Worm (Caenorhabditis elegans): ENCODE data around the gene tbx-32.

- TF ChIP-seq irx-1 (tag; optimal IDR thresholded peaks at IDR 0.05) (no peak), lir-3 (tag; optimal IDR thresholded peaks at IDR 0.05; ENCODE audit: poor library complexity) (no peak), nhr-47 (tag; optimal IDR thresholded peaks at IDR 0.05) (no peak), ama-1 (optimal IDR thresholded peaks at IDR 0.05) (no peak), lin-15B (tag; optimal IDR thresholded peaks at IDR 0.05) (no peak), unc-62 (GFP tag; optimal IDR thresholded peaks at IDR 0.05) (no peak), sup-37 (GFP tag; optimal IDR thresholded peaks at IDR 0.05) (no peak), mep-1 (tag; optimal IDR thresholded peaks at IDR 0.05) (no peak), nhr-237 (tag; optimal IDR thresholded peaks at IDR 0.05) (no peak), ceh-82 (tag; optimal IDR thresholded peaks at IDR 0.05) (no peak), fkh-10 (GFP tag; optimal IDR thresholded peaks at IDR 0.05) (no peak), snpc-4 (tag; optimal IDR thresholded peaks at IDR 0.05) (no peak), C34B4.2 (tag; optimal IDR thresholded peaks at IDR 0.05) (no peak), nhr-12 (tag; optimal IDR thresholded peaks at IDR 0.05) (no peak)
These were observed 51.2 kb downstream of the tbx-32 start, which contains the start of gene F07G6.5 for ce11 chrX:1706538-1706937.

Data from whole organism, L1 larva.